Worm (Caenorhabditis elegans) whole organism, late embryonic: ENCODE measurements around the gene dcn-1.

ENCODE experiments used
- C38D4.7 ChIP-seq: fragments of 200-800 bp; sonication (Bioruptor generic); optimal IDR thresholded peaks from 2 replicates; lab custom pipeline; 2018; ENCODE audit warnings: mild to moderate bottlenecking, missing genetic modification characterization, moderate library complexity, missing compliant biosample characterization
- F13H6.1 ChIP-seq: sonication (generic microtip); optimal IDR thresholded peaks from 2 replicates; lab custom pipeline; 2016; ENCODE audit warnings: missing genetic modification characterization, missing compliant biosample characterization
- T23F11.4 ChIP-seq: fragments of 200-800 bp; sonication (Bioruptor generic); optimal IDR thresholded peaks from 2 replicates; lab custom pipeline; 2018; ENCODE audit warnings: mild to moderate bottlenecking, missing genetic modification characterization, missing compliant biosample characterization
- Y22D7AL.16 ChIP-seq: sonication (generic microtip); optimal IDR thresholded peaks from 2 replicates; lab custom pipeline; 2016; ENCODE audit warnings: missing genetic modification characterization, missing compliant biosample characterization
- ahr-1 ChIP-seq: sonication (generic microtip); optimal IDR thresholded peaks from 2 replicates; lab custom pipeline; 2016; ENCODE audit warnings: missing genetic modification characterization, missing compliant biosample characterization
- ceh-14 ChIP-seq: sonication (generic microtip); optimal IDR thresholded peaks from 2 replicates; lab custom pipeline; 2016; ENCODE audit warnings: missing genotype, missing genetic modification characterization, missing compliant biosample characterization
- ceh-18 ChIP-seq: sonication (generic microtip); optimal IDR thresholded peaks from 2 replicates; lab custom pipeline; 2016; ENCODE audit warnings: missing genetic modification characterization, missing compliant biosample characterization
- ceh-19 ChIP-seq: fragments of 200-800 bp; sonication (Bioruptor generic); optimal IDR thresholded peaks from 2 replicates; lab custom pipeline; 2018; ENCODE audit warnings: mild to moderate bottlenecking, missing genetic modification characterization, missing compliant biosample characterization
- ceh-2 ChIP-seq: sonication (generic microtip); optimal IDR thresholded peaks from 2 replicates; lab custom pipeline; 2016; ENCODE audit warnings: missing genotype, missing genetic modification characterization, missing compliant biosample characterization
- ceh-22 ChIP-seq: sonication (generic microtip); optimal IDR thresholded peaks from 2 replicates; lab custom pipeline; 2017; ENCODE audit warnings: missing biosample characterization, missing genetic modification characterization
- ceh-24 ChIP-seq: sonication (generic microtip); optimal IDR thresholded peaks from 2 replicates; lab custom pipeline; 2016; ENCODE audit warnings: mild to moderate bottlenecking, missing genetic modification characterization, missing compliant biosample characterization
- ceh-30 ChIP-seq: fragments of 150-350 bp; optimal IDR thresholded peaks from 2 replicates; lab custom pipeline; 2014; ENCODE audit warnings: missing biosample characterization, missing genetic modification characterization
- ceh-48 ChIP-seq: sonication (generic microtip); optimal IDR thresholded peaks from 2 replicates; lab custom pipeline; 2016; ENCODE audit warnings: missing genetic modification characterization, inconsistent platforms, missing compliant biosample characterization
- dmd-4 ChIP-seq: sonication (generic microtip); optimal IDR thresholded peaks from 2 replicates; lab custom pipeline; 2016; ENCODE audit warnings: borderline replicate concordance, missing genetic modification characterization, missing compliant biosample characterization
- dve-1 ChIP-seq: sonication (generic microtip); optimal IDR thresholded peaks from 2 replicates; lab custom pipeline; 2017; ENCODE audit warnings: antibody characterized with exemption, mild to moderate bottlenecking, missing genetic modification characterization, missing compliant biosample characterization
- elt-4 ChIP-seq: sonication (generic microtip); optimal IDR thresholded peaks from 2 replicates; lab custom pipeline; 2016; ENCODE audit warnings: missing genetic modification characterization, missing compliant biosample characterization
- fkh-6 ChIP-seq: sonication (generic microtip); optimal IDR thresholded peaks from 2 replicates; lab custom pipeline; 2016; ENCODE audit warnings: missing genetic modification characterization, missing compliant biosample characterization
- hlh-15 ChIP-seq: sonication (generic microtip); optimal IDR thresholded peaks from 2 replicates; lab custom pipeline; 2016; ENCODE audit warnings: missing genetic modification characterization, missing compliant biosample characterization
- hlh-30 ChIP-seq: sonication (generic microtip); optimal IDR thresholded peaks from 2 replicates; lab custom pipeline; 2017; ENCODE audit warnings: antibody characterized with exemption, missing genetic modification characterization, missing compliant biosample characterization; ENCODE audit not compliant: insufficient read depth
- hlh-6 ChIP-seq: sonication (generic microtip); optimal IDR thresholded peaks from 2 replicates; lab custom pipeline; 2016; ENCODE audit warnings: missing genotype, missing genetic modification characterization, missing compliant biosample characterization
- hlh-8 ChIP-seq: sonication (generic microtip); optimal IDR thresholded peaks from 2 replicates; lab custom pipeline; 2016; ENCODE audit warnings: missing genotype, missing genetic modification characterization, missing compliant biosample characterization
- nfya-1 ChIP-seq: sonication (generic microtip); optimal IDR thresholded peaks from 2 replicates; lab custom pipeline; 2017; ENCODE audit warnings: missing genetic modification characterization, mild to moderate bottlenecking, missing compliant biosample characterization, antibody characterized with exemption, moderate library complexity
- nhr-11 ChIP-seq: fragments of 150-350 bp; optimal IDR thresholded peaks from 2 replicates; lab custom pipeline; 2014; ENCODE audit warnings: missing biosample characterization, missing genetic modification characterization
- npax-4 ChIP-seq: sonication (generic microtip); optimal IDR thresholded peaks from 2 replicates; lab custom pipeline; 2016; ENCODE audit warnings: missing genetic modification characterization, missing compliant biosample characterization
- pax-1 ChIP-seq: fragments of 150-350 bp; optimal IDR thresholded peaks from 2 replicates; lab custom pipeline; 2014; ENCODE audit warnings: missing biosample characterization, missing genetic modification characterization
- pha-4 ChIP-seq: fragments of 150-350 bp; optimal IDR thresholded peaks from 2 replicates; lab custom pipeline; 2018; ENCODE audit warnings: missing biosample characterization, missing genetic modification reagents, missing genetic modification characterization
- ref-2 ChIP-seq: sonication (generic microtip); optimal IDR thresholded peaks from 2 replicates; lab custom pipeline; 2016; ENCODE audit warnings: missing genetic modification characterization, missing compliant biosample characterization
- sox-4 ChIP-seq: sonication (generic microtip); optimal IDR thresholded peaks from 2 replicates; lab custom pipeline; 2017; ENCODE audit warnings: mild to moderate bottlenecking, missing genetic modification characterization, inconsistent platforms, missing compliant biosample characterization
- syd-9 ChIP-seq: sonication (generic microtip); optimal IDR thresholded peaks from 2 replicates; lab custom pipeline; 2016; ENCODE audit warnings: mild to moderate bottlenecking, missing genetic modification characterization, moderate library complexity, missing compliant biosample characterization
- ttx-3 ChIP-seq: sonication (generic microtip); optimal IDR thresholded peaks from 2 replicates; lab custom pipeline; 2016; ENCODE audit warnings: missing genetic modification reagents, missing genetic modification characterization, missing compliant biosample characterization
- unc-42 ChIP-seq: sonication (generic microtip); optimal IDR thresholded peaks from 2 replicates; lab custom pipeline; 2016; ENCODE audit warnings: missing genotype, missing genetic modification characterization, missing compliant biosample characterization
- unc-55 ChIP-seq: sonication (generic microtip); optimal IDR thresholded peaks from 2 replicates; lab custom pipeline; 2017; ENCODE audit warnings: missing biosample characterization, missing genetic modification reagents, missing genetic modification characterization
- unc-86 ChIP-seq: sonication (generic microtip); optimal IDR thresholded peaks from 2 replicates; lab custom pipeline; 2016; ENCODE audit warnings: missing genetic modification characterization, missing compliant biosample characterization
- zip-5 ChIP-seq: sonication (generic microtip); optimal IDR thresholded peaks from 2 replicates; lab custom pipeline; 2016; ENCODE audit warnings: missing genetic modification characterization, missing compliant biosample characterization
- ztf-16 ChIP-seq: sonication (generic microtip); optimal IDR thresholded peaks from 2 replicates; lab custom pipeline; 2017; ENCODE audit warnings: missing genetic modification characterization, missing compliant biosample characterization

The dcn-1 gene

ce11 chrIII:4323120-4323519, 9.4 kb downstream of the dcn-1 start:
- TF ChIP-seq ceh-2 (tag; lab: Kevin White, UChicago) (no peak), hlh-30 (tag; lab: Kevin White, UChicago) (no peak), hlh-8 (tag; lab: Kevin White, UChicago) (no peak), ref-2 (tag; lab: Kevin White, UChicago) (no peak), pha-4 (no peak), dve-1 (no peak), ahr-1 (no peak), nhr-11 (tag; lab: Kevin White, UChicago) (no peak), ttx-3 (tag; lab: Kevin White, UChicago) (no peak), hlh-15 (tag; lab: Kevin White, UChicago) (no peak), ceh-14 (tag; lab: Kevin White, UChicago) (peak; percentile 12), dmd-4 (no peak), unc-42 (tag; lab: Kevin White, UChicago) (peak; percentile 21), ceh-18 (tag; lab: Kevin White, UChicago) (peak; percentile 22), npax-4 (tag; lab: Kevin White, UChicago) (no peak), pax-1 (tag; lab: Kevin White, UChicago) (no peak), elt-4 (tag; lab: Kevin White, UChicago) (no peak), zip-5 (tag; lab: Kevin White, UChicago) (no peak), F13H6.1 (no peak), nfya-1 (tag; lab: Kevin White, UChicago) (peak; percentile 8), ceh-22 (tag; lab: Kevin White, UChicago) (no peak), sox-4 (tag; lab: Kevin White, UChicago) (no peak), C38D4.7 (no peak)

- TF ChIP-seq ceh-2 (tag; lab: Kevin White, UChicago) (no peak), ceh-24 (tag; lab: Kevin White, UChicago) (no peak), fkh-6 (tag; lab: Kevin White, UChicago) (no peak), ceh-30 (no peak), nfya-1 (tag; lab: Kevin White, UChicago) (no peak)
Measured at ce11 chrIII:4323859-4324258, 10.1 kb downstream of the dcn-1 start, which contains the start of gene H38K22.9. H38K22.9 (plus strand) TSS chrIII:4324159.

ce11 chrIII:4328208-4328987, 14.7 kb downstream of the dcn-1 start:
- TF ChIP-seq ttx-3 (tag; lab: Kevin White, UChicago) (no peak), unc-55 (GFP tag; lab: Kevin White, UChicago) (no peak), nfya-1 (tag; lab: Kevin White, UChicago) (peak; percentile 83)

- TF ChIP-seq npax-4 (tag; lab: Kevin White, UChicago) = no peak
- TF ChIP-seq unc-55 (GFP tag; lab: Kevin White, UChicago) = no peak
- no peak for TF ChIP-seq syd-9
- TF ChIP-seq Y22D7AL.16 (tag; lab: Kevin White, UChicago) = no peak
- no peak for TF ChIP-seq ceh-14 (tag; lab: Kevin White, UChicago)
- TF ChIP-seq nhr-11 (tag; lab: Kevin White, UChicago) = no peak
- TF ChIP-seq hlh-6 (tag; lab: Kevin White, UChicago) = no peak
- no peak for TF ChIP-seq ahr-1
- TF ChIP-seq T23F11.4 (GFP tag; lab: Kevin White, UChicago) = no peak
- TF ChIP-seq pha-4 = no peak
- TF ChIP-seq ceh-48 (tag; lab: Kevin White, UChicago) = no peak
- TF ChIP-seq ztf-16 (tag; lab: Kevin White, UChicago) = no peak
- no peak for TF ChIP-seq ceh-19 (GFP tag; lab: Kevin White, UChicago)
- TF ChIP-seq zip-5 (tag; lab: Kevin White, UChicago) = no peak
- TF ChIP-seq unc-86 (tag; lab: Kevin White, UChicago) = no peak
- no peak for TF ChIP-seq hlh-30 (tag; lab: Kevin White, UChicago)
- TF ChIP-seq, all 69 proteins: peak for 0
Measured at ce11 chrIII:4330984-4331383, 17.3 kb downstream of the dcn-1 start, which contains the start of gene gly-6. gly-6 (minus strand) TSS chrIII:4331228.
